Worm (Caenorhabditis elegans) whole organism, midembryonic: ENCODE data around the gene ceh-32.

Source experiments
- T22C8.4 ChIP-seq: fragments of 200-800 bp; sonication (Bioruptor generic); IDR thresholded peaks from 2 replicates; pipeline ENCODE4 v1.3.6; 2022; ENCODE audit warnings: missing genetic modification characterization, missing compliant biosample characterization
- klf-2 ChIP-seq: fragments of 200-800 bp; sonication (Bioruptor generic); conservative IDR thresholded peaks from 2 replicates; pipeline ENCODE4 v1.3.6; 2022; ENCODE audit warnings: missing genetic modification reagents, missing genetic modification characterization, missing compliant biosample characterization
- ref-1 ChIP-seq: fragments of 200-800 bp; sonication (Bioruptor generic); conservative IDR thresholded peaks from 2 replicates; pipeline ENCODE4 v1.3.6; 2022; ENCODE audit warnings: missing genetic modification reagents, missing genetic modification characterization, missing compliant biosample characterization
- ztf-23 ChIP-seq: fragments of 200-800 bp; sonication (Bioruptor generic); IDR thresholded peaks from 2 replicates; pipeline ENCODE4 v1.3.6; 2022; ENCODE audit warnings: missing genetic modification reagents, missing genetic modification characterization, missing compliant biosample characterization

DNA sequence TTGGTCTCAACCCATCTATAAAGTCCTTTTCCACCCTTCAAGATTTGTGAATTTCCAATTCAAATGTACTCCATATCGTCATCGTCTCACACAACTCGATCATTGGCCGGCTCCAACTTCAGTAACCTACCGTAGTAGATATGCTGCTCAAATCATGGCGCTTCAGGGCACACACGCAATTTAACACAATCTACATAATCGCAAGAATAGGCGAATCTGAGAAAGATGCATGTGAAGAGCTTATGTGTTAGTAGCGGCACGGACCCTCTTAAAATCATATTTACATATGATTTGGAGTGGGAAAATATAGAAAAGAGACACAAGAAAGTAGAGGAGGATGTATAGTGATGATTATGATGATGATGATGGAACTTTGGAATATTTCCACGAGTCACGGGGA lies 6.6 kb upstream of the ceh-32 start:
- TF ChIP-seq ref-1 (GFP tag; lab: Robert Waterston, UW) (no peak), ztf-23 (GFP tag; lab: Robert Waterston, UW) (no peak), klf-2 (GFP tag; lab: Robert Waterston, UW) (no peak), T22C8.4 (GFP tag; lab: Robert Waterston, UW) (no peak)
